Fruit fly (Drosophila melanogaster): ENCODE data around the gene gammaSnap2.

DNA sequence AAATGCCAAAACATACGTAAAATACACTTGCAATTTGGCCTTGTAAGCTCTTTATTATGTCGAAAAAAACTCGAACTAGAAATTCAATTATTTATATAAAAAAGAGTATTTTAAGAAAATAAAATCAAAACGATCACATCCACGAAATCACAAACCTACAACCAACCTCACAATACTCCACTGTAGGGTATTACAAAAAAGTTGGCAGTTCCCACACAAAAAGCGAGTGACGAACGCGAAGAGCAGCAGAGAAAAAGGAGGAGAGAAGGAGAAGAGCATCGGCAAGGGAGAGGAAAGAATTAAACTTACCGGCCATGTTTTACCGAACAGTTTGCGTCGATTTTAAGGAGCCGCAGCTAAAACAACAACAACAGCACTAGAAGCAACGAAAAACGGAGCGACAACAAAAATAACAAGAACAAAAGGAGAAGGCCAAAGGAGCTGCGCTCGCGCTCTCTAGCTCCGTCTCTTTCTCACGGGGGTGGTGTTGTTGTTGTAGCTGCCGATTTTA lies 11.8 kb upstream of the gammaSnap2 start:
- no peak for TF ChIP-seq pan (optimal IDR thresholded peaks at IDR 0.05)
- no peak for TF ChIP-seq usp (GFP tag; optimal IDR thresholded peaks at IDR 0.05)
